Fruit fly (Drosophila melanogaster): ENCODE data around the gene Plod.

Gene Plod

dm6 chr3L:11241949-11242348, 36.1 kb upstream of the Plod start:
- peak; percentile 34 for TF ChIP-seq CG17801 (GFP tag; optimal IDR thresholded peaks at IDR 0.05; ENCODE audit: partially characterized antibody)

dm6 chr3L:11239191-11239641, 33.4 kb upstream of the Plod start:
- TF ChIP-seq CG17801 (GFP tag; optimal IDR thresholded peaks at IDR 0.05; ENCODE audit: partially characterized antibody): no peak

dm6 chr3L:11237127-11237759, 31.4 kb upstream of the Plod start:
- TF ChIP-seq CG17801 (GFP tag; optimal IDR thresholded peaks at IDR 0.05; ENCODE audit: partially characterized antibody): no peak

dm6 chr3L:11236118-11236517, 30.3 kb upstream of the Plod start, which contains the start of gene Ir68a:
Gene Ir68a, minus strand, starts transcription at chr3L:11236218.
- no peak for TF ChIP-seq CG17801 (GFP tag; optimal IDR thresholded peaks at IDR 0.05; ENCODE audit: partially characterized antibody)

- TF ChIP-seq CG17801 (GFP tag; optimal IDR thresholded peaks at IDR 0.05; ENCODE audit: partially characterized antibody): no peak
Measured at dm6 chr3L:11233547-11233946, 27.7 kb upstream of the Plod start.

dm6 chr3L:11227708-11228107, 21.9 kb upstream of the Plod start:
- no peak for TF ChIP-seq CG17801 (GFP tag; optimal IDR thresholded peaks at IDR 0.05; ENCODE audit: partially characterized antibody)

- no peak for TF ChIP-seq CG17801 (GFP tag; optimal IDR thresholded peaks at IDR 0.05; ENCODE audit: partially characterized antibody)
Measured at dm6 chr3L:11224651-11225050, 18.8 kb upstream of the Plod start.

- TF ChIP-seq CG17801 (GFP tag; optimal IDR thresholded peaks at IDR 0.05; ENCODE audit: partially characterized antibody): no peak
Measured at dm6 chr3L:11218892-11219291, 13.1 kb upstream of the Plod start.

- TF ChIP-seq CG17801 (GFP tag; optimal IDR thresholded peaks at IDR 0.05; ENCODE audit: partially characterized antibody): no peak
Measured at dm6 chr3L:11217893-11218292, 12.1 kb upstream of the Plod start.

- no peak for TF ChIP-seq CG17801 (GFP tag; optimal IDR thresholded peaks at IDR 0.05; ENCODE audit: partially characterized antibody)
Measured at dm6 chr3L:11216219-11216618, 10.4 kb upstream of the Plod start.

- peak; percentile 85 for TF ChIP-seq CG17801 (GFP tag; optimal IDR thresholded peaks at IDR 0.05; ENCODE audit: partially characterized antibody)
Measured at dm6 chr3L:11215244-11216121, 9.7 kb upstream of the Plod start.

- no peak for TF ChIP-seq CG17801 (GFP tag; optimal IDR thresholded peaks at IDR 0.05; ENCODE audit: partially characterized antibody)
Measured at dm6 chr3L:11214406-11215243, 8.8 kb upstream of the Plod start, which contains the start of gene CG42671. Gene CG42671, plus strand, starts transcription at chr3L:11214505.

- no peak for TF ChIP-seq CG17801 (GFP tag; optimal IDR thresholded peaks at IDR 0.05; ENCODE audit: partially characterized antibody)
Measured at dm6 chr3L:11213643-11214042, 7.8 kb upstream of the Plod start.

- TF ChIP-seq CG17801 (GFP tag; optimal IDR thresholded peaks at IDR 0.05; ENCODE audit: partially characterized antibody): peak; percentile 80
Measured at dm6 chr3L:11210517-11210916, 4.7 kb upstream of the Plod start, which contains the start of the genes Ube3a and CG7600. Gene Ube3a, minus strand, starts transcription at chr3L:11210583. Gene CG7600, plus strand, starts transcription at chr3L:11210786.

dm6 chr3L:11204852-11205251, 964 bp downstream of the Plod start:
- peak; percentile 0 for TF ChIP-seq CG17801 (GFP tag; optimal IDR thresholded peaks at IDR 0.05; ENCODE audit: partially characterized antibody)

Measured in ovary, adult (tissue).